Worm (Caenorhabditis elegans): ENCODE measurements around the gene let-92.

- no peak for TF ChIP-seq him-1 (tag; optimal IDR thresholded peaks at IDR 0.05)
- no peak for TF ChIP-seq dao-5 (tag; optimal IDR thresholded peaks at IDR 0.05)
- TF ChIP-seq W03F9.2 (tag; optimal IDR thresholded peaks at IDR 0.05) = no peak
Measured at ce11 chrIV:11838657-11839056, 19.6 kb upstream of the let-92 start, which contains the start of gene fbxb-3.
